Worm (Caenorhabditis elegans): ENCODE data around the gene atf-6.

Gene atf-6

DNA sequence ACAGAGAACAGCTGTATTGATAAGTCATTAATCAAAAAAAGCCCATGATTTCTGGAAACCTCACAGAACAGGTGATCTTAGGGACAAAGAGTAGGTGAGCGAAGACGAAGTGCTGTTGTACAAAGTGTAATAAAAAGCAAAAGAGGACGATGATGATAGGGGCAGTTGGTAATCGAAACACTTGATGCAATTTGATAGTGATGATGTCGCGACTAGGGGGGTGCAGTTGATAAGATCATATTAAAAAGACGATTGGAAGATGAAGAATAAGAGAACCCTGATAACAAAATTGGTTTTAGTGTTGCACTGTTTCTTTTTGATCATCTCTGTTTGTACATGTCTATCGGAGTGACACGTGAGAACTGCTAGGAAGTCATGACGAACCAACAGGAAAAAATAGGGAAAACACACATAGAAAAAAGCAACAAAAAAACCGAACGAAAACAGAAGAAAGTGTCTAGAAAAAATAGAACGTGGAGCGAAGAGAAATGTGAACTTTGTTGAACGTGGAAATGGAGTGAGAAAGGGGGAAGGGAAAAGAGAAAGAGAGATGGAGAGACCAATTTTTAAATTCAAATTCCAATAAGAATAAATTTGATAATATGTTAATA is 28.7 kb downstream of the atf-6 start (continued):
- TF ChIP-seq C04F5.9 (tag; optimal IDR thresholded peaks at IDR 0.05) (peak; percentile 27), hpl-2 (GFP tag; optimal IDR thresholded peaks at IDR 0.05) (no peak)

DNA sequence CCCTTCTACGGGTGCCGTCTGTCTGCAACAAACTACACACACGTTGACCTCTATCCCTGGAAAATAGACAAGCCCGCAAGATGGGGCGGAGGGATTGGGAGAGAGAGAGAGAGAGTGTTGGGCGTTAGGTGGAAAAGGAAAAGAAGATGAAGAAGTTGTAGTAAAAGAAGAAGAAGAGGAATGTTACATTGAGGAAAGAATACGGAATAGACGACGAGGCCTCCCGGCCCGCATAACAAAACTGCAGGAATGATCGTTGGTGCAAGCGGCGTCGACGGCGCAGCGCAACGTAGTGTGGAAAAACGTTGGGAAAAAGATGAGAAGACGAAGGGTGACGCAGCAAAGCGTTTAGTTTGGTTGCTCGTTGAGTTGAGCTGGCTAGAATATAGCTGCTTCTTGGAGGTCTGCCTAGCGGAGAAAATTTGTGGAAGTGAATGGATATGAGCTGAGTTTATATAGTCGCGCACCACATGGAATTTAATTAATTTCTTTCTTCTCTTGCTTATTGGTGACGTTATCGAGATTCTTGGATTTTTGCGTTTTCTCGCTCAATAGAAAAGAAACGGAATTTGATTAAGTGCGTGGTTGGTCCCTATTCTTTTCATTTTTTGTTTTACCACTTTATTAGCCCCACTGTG is 29.5 kb downstream of the atf-6 start:
- TF ChIP-seq snpc-4 (tag; optimal IDR thresholded peaks at IDR 0.05) (peak; percentile 25), lir-3 (tag; optimal IDR thresholded peaks at IDR 0.05; ENCODE audit: poor library complexity) (peak; percentile 60), nhr-90 (tag; optimal IDR thresholded peaks at IDR 0.05; ENCODE audit: poor library complexity) (peak; percentile 39), elt-3 (tag; optimal IDR thresholded peaks at IDR 0.05) (peak in 3 of 6 experiments; percentile 3 to 46 (median 42)), mef-2 (tag; optimal IDR thresholded peaks at IDR 0.05) (peak; percentile 14), ets-5 (GFP tag; IDR thresholded peaks at IDR 0.05) (no peak), unc-98 (GFP tag; IDR thresholded peaks at IDR 0.05) (no peak), fos-1 (tag; optimal IDR thresholded peaks at IDR 0.05) (peak; percentile 60), swsn-7 (tag; optimal IDR thresholded peaks at IDR 0.05) (peak; percentile 74), ceh-82 (tag; optimal IDR thresholded peaks at IDR 0.05) (peak; percentile 23 to 71 (median 57)), F16B12.6 (tag; optimal IDR thresholded peaks at IDR 0.05) (no peak), skn-1 (tag; optimal IDR thresholded peaks at IDR 0.05) (peak; percentile 20), egl-27 (tag; optimal IDR thresholded peaks at IDR 0.05) (no peak), grh-1 (GFP tag; IDR thresholded peaks at IDR 0.05) (0 out of 2 replicates have a peak, but pooled peaks have one; percentile 5), unc-62 (GFP tag; optimal IDR thresholded peaks at IDR 0.05) (no peak), blmp-1 (tag; optimal IDR thresholded peaks at IDR 0.05) (peak; percentile 57), ztf-4 (tag; optimal IDR thresholded peaks at IDR 0.05) (peak; percentile 78), jun-1 (tag; optimal IDR thresholded peaks at IDR 0.05) (no peak), unc-130 (tag; optimal IDR thresholded peaks at IDR 0.05) (peak; percentile 71), nhr-237 (tag; optimal IDR thresholded peaks at IDR 0.05) (no peak), irx-1 (tag; optimal IDR thresholded peaks at IDR 0.05) (peak; percentile 52), egl-13 (tag; optimal IDR thresholded peaks at IDR 0.05) (peak; percentile 48), unc-86 (tag; optimal IDR thresholded peaks at IDR 0.05) (peak; percentile 80), lin-39 (tag; optimal IDR thresholded peaks at IDR 0.05) (no peak), lin-35 (GFP tag; optimal IDR thresholded peaks at IDR 0.05) (peak; percentile 9 to 23), ama-1 (optimal IDR thresholded peaks at IDR 0.05) (no peak), rnt-1 (tag; optimal IDR thresholded peaks at IDR 0.05) (peak; percentile 72), nhr-85 (tag) (peak; percentile 88), ceh-90 (tag; optimal IDR thresholded peaks at IDR 0.05) (no peak), efl-1 (optimal IDR thresholded peaks at IDR 0.05) (peak; percentile 12 to 27), efl-1 (GFP tag; optimal IDR thresholded peaks at IDR 0.05 in 1 of 2) (peak in 1 of 2 experiments; percentile 58), C16A3.4 (tag; optimal IDR thresholded peaks at IDR 0.05) (peak; percentile 51), xbp-1 (tag; optimal IDR thresholded peaks at IDR 0.05) (peak; percentile 62), mdl-1 (tag; optimal IDR thresholded peaks at IDR 0.05) (peak in 1 of 2 experiments; percentile 11), fkh-8 (tag; optimal IDR thresholded peaks at IDR 0.05) (peak; percentile 80), nhr-47 (tag; optimal IDR thresholded peaks at IDR 0.05) (peak; percentile 75), nhr-20 (tag; optimal IDR thresholded peaks at IDR 0.05) (peak; percentile 89), nhr-71 (tag; optimal IDR thresholded peaks at IDR 0.05) (peak; percentile 90), ceh-8 (GFP tag; optimal IDR thresholded peaks at IDR 0.05) (peak; percentile 35), fkh-10 (GFP tag; optimal IDR thresholded peaks at IDR 0.05) (peak; percentile 16), zag-1 (tag; optimal IDR thresholded peaks at IDR 0.05) (peak; percentile 43), tbx-2 (tag; optimal IDR thresholded peaks at IDR 0.05) (peak; percentile 85), mep-1 (tag; optimal IDR thresholded peaks at IDR 0.05) (peak; percentile 48), nhr-19 (GFP tag; conservative IDR thresholded peaks at IDR 0.05) (peak; percentile 92), dsc-1 (tag; optimal IDR thresholded peaks at IDR 0.05) (peak; percentile 87), lin-14 (GFP tag; optimal IDR thresholded peaks at IDR 0.05) (peak; percentile 92), snu-23 (GFP tag; optimal IDR thresholded peaks at IDR 0.05) (peak; percentile 88), lsy-2 (tag; optimal IDR thresholded peaks at IDR 0.05) (peak; percentile 49 to 63)
